Worm (Caenorhabditis elegans): ENCODE measurements around the gene imph-1.

The imph-1 gene

ce11 chrIII:4548739-4549138, 4.7 kb upstream of the imph-1 start, which contains the start of gene M88.4:
TSS of gene M88.4 (plus strand) at chrIII:4549039.
- TF ChIP-seq nhr-76 (tag; optimal IDR thresholded peaks at IDR 0.05) (no peak), ceh-43 (GFP tag; optimal IDR thresholded peaks at IDR 0.05) (no peak), sem-2 (GFP tag; optimal IDR thresholded peaks at IDR 0.05) (no peak), ztf-11 (tag; optimal IDR thresholded peaks at IDR 0.05) (no peak), ceh-39 (tag; optimal IDR thresholded peaks at IDR 0.05) (no peak), flh-1 (GFP tag; optimal IDR thresholded peaks at IDR 0.05) (no peak), hlh-1 (tag; optimal IDR thresholded peaks at IDR 0.05) (no peak), pha-4 (tag; optimal IDR thresholded peaks at IDR 0.05) (no peak), snpc-4 (tag; optimal IDR thresholded peaks at IDR 0.05) (no peak), unc-39 (tag; optimal IDR thresholded peaks at IDR 0.05) (no peak), lin-32 (GFP tag; optimal IDR thresholded peaks at IDR 0.05) (no peak)

ce11 chrIII:4551963-4552362, 1.5 kb upstream of the imph-1 start:
- TF ChIP-seq pha-4 (tag; optimal IDR thresholded peaks at IDR 0.05) (peak; percentile 33), ceh-43 (GFP tag; optimal IDR thresholded peaks at IDR 0.05) (no peak), tbx-8 (GFP tag; optimal IDR thresholded peaks at IDR 0.05) (no peak)

- TF ChIP-seq ces-1 (GFP tag; optimal IDR thresholded peaks at IDR 0.05) = no peak
- no peak for TF ChIP-seq lin-32 (GFP tag; optimal IDR thresholded peaks at IDR 0.05)
- no peak for TF ChIP-seq ham-2 (GFP tag; optimal IDR thresholded peaks at IDR 0.05)
- TF ChIP-seq nhr-2 (tag; optimal IDR thresholded peaks at IDR 0.05) = no peak
These were observed 544 bp upstream of the imph-1 start for ce11 chrIII:4552872-4553271.

- TF ChIP-seq nhr-237 (tag; optimal IDR thresholded peaks at IDR 0.05) (no peak), ces-1 (GFP tag; optimal IDR thresholded peaks at IDR 0.05) (peak; percentile 3)
These were observed 1.9 kb downstream of the imph-1 start for ce11 chrIII:4555345-4555744.

ce11 chrIII:4560393-4560890, 7.0 kb downstream of the imph-1 start:
- no peak for TF ChIP-seq nhr-237 (tag; optimal IDR thresholded peaks at IDR 0.05)
- TF ChIP-seq elt-1 (tag; optimal IDR thresholded peaks at IDR 0.05; ENCODE audit: borderline replicate concordance, insufficient read depth) = peak; percentile 15
- TF ChIP-seq unc-120 (tag; optimal IDR thresholded peaks at IDR 0.05; ENCODE audit: poor library complexity, severe bottlenecking) = peak; percentile 28
- no peak for TF ChIP-seq nhr-28 (tag; optimal IDR thresholded peaks at IDR 0.05)
- peak; percentile 8 for TF ChIP-seq lin-13 (tag; optimal IDR thresholded peaks at IDR 0.05)
- TF ChIP-seq mls-2 (tag; optimal IDR thresholded peaks at IDR 0.05) = no peak
- TF ChIP-seq pha-4 (tag; optimal IDR thresholded peaks at IDR 0.05) = no peak
- peak; percentile 37 for TF ChIP-seq ces-1 (GFP tag; optimal IDR thresholded peaks at IDR 0.05)
- no peak for TF ChIP-seq nhr-2 (tag; optimal IDR thresholded peaks at IDR 0.05)
- peak; percentile 41 for TF ChIP-seq lsy-2 (tag; optimal IDR thresholded peaks at IDR 0.05)
- peak; percentile 69 for TF ChIP-seq unc-62 (GFP tag; optimal IDR thresholded peaks at IDR 0.05)
- TF ChIP-seq nhr-76 (tag; optimal IDR thresholded peaks at IDR 0.05) = no peak
- TF ChIP-seq sem-2 (GFP tag; optimal IDR thresholded peaks at IDR 0.05) = no peak
- no peak for TF ChIP-seq snpc-4 (tag; optimal IDR thresholded peaks at IDR 0.05)
- TF ChIP-seq cnd-1 (tag; optimal IDR thresholded peaks at IDR 0.05) = no peak
- no peak for TF ChIP-seq ceh-39 (tag; optimal IDR thresholded peaks at IDR 0.05)
- TF ChIP-seq ztf-11 (tag; optimal IDR thresholded peaks at IDR 0.05) = no peak
- TF ChIP-seq sptf-1 (tag; optimal IDR thresholded peaks at IDR 0.05) = no peak
- no peak for TF ChIP-seq blmp-1 (tag; optimal IDR thresholded peaks at IDR 0.05)
- no peak for TF ChIP-seq elt-3 (tag; optimal IDR thresholded peaks at IDR 0.05)
- TF ChIP-seq drap-1 (GFP tag; optimal IDR thresholded peaks at IDR 0.05) = peak; percentile 3
- TF ChIP-seq nhr-12 (tag; optimal IDR thresholded peaks at IDR 0.05) = no peak
- TF ChIP-seq flh-1 (GFP tag; optimal IDR thresholded peaks at IDR 0.05) = no peak
- no peak for TF ChIP-seq unc-39 (tag; optimal IDR thresholded peaks at IDR 0.05)
- TF ChIP-seq ceh-43 (GFP tag; optimal IDR thresholded peaks at IDR 0.05) = no peak
- TF ChIP-seq M03D4.4 (tag; optimal IDR thresholded peaks at IDR 0.05) = no peak
- peak; percentile 86 for TF ChIP-seq hlh-1 (tag; optimal IDR thresholded peaks at IDR 0.05)
- no peak for TF ChIP-seq lin-32 (GFP tag; optimal IDR thresholded peaks at IDR 0.05)
- no peak for TF ChIP-seq ham-2 (GFP tag; optimal IDR thresholded peaks at IDR 0.05)
- TF ChIP-seq mab-5 (tag; optimal IDR thresholded peaks at IDR 0.05) = no peak
- no peak for TF ChIP-seq ceh-83 (GFP tag; optimal IDR thresholded peaks at IDR 0.05)
- TF ChIP-seq tbx-8 (GFP tag; optimal IDR thresholded peaks at IDR 0.05) = no peak
- peak; percentile 51 for TF ChIP-seq mep-1 (tag; optimal IDR thresholded peaks at IDR 0.05)
- TF ChIP-seq bed-3 (GFP tag; optimal IDR thresholded peaks at IDR 0.05) = no peak
- TF ChIP-seq zip-8 (tag; optimal IDR thresholded peaks at IDR 0.05) = peak; percentile 75

Measured in whole organism, mixed stage, embryonic.